Worm (Caenorhabditis elegans) whole organism, L1 larva: ENCODE data around the gene F32D8.1.
A peak's percentile ranks its signal among the peaks of the same experiment; 100 is the strongest.

ENCODE experiments used
- C04F5.9 ChIP-seq: sonication (generic microtip); optimal IDR thresholded peaks from 2 replicates; lab custom pipeline; 2016; ENCODE audit warnings: missing genetic modification characterization, missing compliant biosample characterization
- C16A3.4 ChIP-seq: fragments of 150-350 bp; optimal IDR thresholded peaks from 2 replicates; lab custom pipeline; 2014; ENCODE audit warnings: missing biosample characterization, missing genetic modification characterization
- Y116A8C.19 ChIP-seq: sonication (generic microtip); optimal IDR thresholded peaks from 2 replicates; lab custom pipeline; 2016; ENCODE audit warnings: missing compliant biosample characterization, missing genetic modification characterization, borderline replicate concordance
- aha-1 ChIP-seq: fragments of 150-350 bp; optimal IDR thresholded peaks from 2 replicates; lab custom pipeline; 2014; ENCODE audit warnings: missing biosample characterization, missing genetic modification characterization
- aly-2 ChIP-seq: fragments of 150-350 bp; optimal IDR thresholded peaks from 2 replicates; lab custom pipeline; 2014; ENCODE audit warnings: missing biosample characterization, missing genetic modification characterization
- blmp-1 ChIP-seq: fragments of 150-350 bp; optimal IDR thresholded peaks from 2 replicates; lab custom pipeline; 2014; ENCODE audit warnings: missing biosample characterization, missing genetic modification characterization
- ceh-82 ChIP-seq, 3 experiments: fragments of 150-350 bp in 1 of 3; sonication (generic microtip) in 2 of 3; optimal IDR thresholded peaks; 2 replicates each; lab custom pipeline; 2014 to 2017; ENCODE audit warnings: missing biosample characterization in 3 of 3, missing genetic modification characterization in 3 of 3
- dpl-1 ChIP-seq, 3 experiments: fragments of 150-350 bp in 2 of 3; sonication (generic microtip) in 1 of 3; optimal IDR thresholded peaks; 2 replicates each; lab custom pipeline; 2014 to 2017; ENCODE audit warnings: missing biosample characterization in 3 of 3, missing genetic modification characterization in 3 of 3, missing genetic modification reagents in 3 of 3
- dsc-1 ChIP-seq: sonication (generic microtip); optimal IDR thresholded peaks from 2 replicates; lab custom pipeline; 2016; ENCODE audit warnings: mild to moderate bottlenecking, missing genetic modification characterization, missing compliant biosample characterization
- efl-1 ChIP-seq, 4 experiments: fragments of 150-350 bp; optimal IDR thresholded peaks in 3 of 4; peaks in 1 of 4; 1 replicate in 1 of 4; 2 replicates in 3 of 4; lab custom pipeline; 2014; ENCODE audit warnings: missing biosample characterization in 2 of 4, missing genetic modification characterization in 2 of 4, missing genetic modification reagents in 2 of 4
- efl-3 ChIP-seq: fragments of 200-800 bp; sonication (Bioruptor generic); optimal IDR thresholded peaks from 2 replicates; lab custom pipeline; 2018; ENCODE audit warnings: mild to moderate bottlenecking, missing genetic modification characterization, missing compliant biosample characterization
- egl-27 ChIP-seq, 2 experiments: fragments of 150-350 bp in 1 of 2; sonication (generic microtip); optimal IDR thresholded peaks; 3 replicates each; lab custom pipeline; 2017 to 2018; ENCODE audit warnings: missing biosample characterization in 2 of 2, missing genetic modification characterization in 2 of 2, missing genetic modification reagents in 2 of 2
- elt-2 ChIP-seq: sonication (generic microtip); optimal IDR thresholded peaks from 2 replicates; lab custom pipeline; 2016; ENCODE audit warnings: missing genetic modification characterization, mild to moderate bottlenecking, inconsistent platforms, missing compliant biosample characterization, missing genetic modification reagents
- ets-5 ChIP-seq: fragments of 200-800 bp; sonication (Bioruptor generic); IDR thresholded peaks from 2 replicates; pipeline ENCODE4 v1.3.6; 2022; ENCODE audit warnings: missing genetic modification characterization, missing compliant biosample characterization
- fkh-10 ChIP-seq: sonication (generic microtip); optimal IDR thresholded peaks from 2 replicates; lab custom pipeline; 2017; ENCODE audit warnings: missing biosample characterization, missing genetic modification reagents, missing genetic modification characterization
- fkh-4 ChIP-seq: sonication (generic microtip); optimal IDR thresholded peaks from 2 replicates; lab custom pipeline; 2016; ENCODE audit warnings: missing compliant biosample characterization, missing genetic modification characterization, borderline replicate concordance
- fkh-8 ChIP-seq: sonication (generic microtip); optimal IDR thresholded peaks from 2 replicates; lab custom pipeline; 2016; ENCODE audit warnings: mild to moderate bottlenecking, missing genetic modification characterization, missing compliant biosample characterization
- fos-1 ChIP-seq: fragments of 150-350 bp; optimal IDR thresholded peaks from 2 replicates; lab custom pipeline; 2014; ENCODE audit warnings: missing biosample characterization, missing genetic modification characterization
- grh-1 ChIP-seq: fragments of 200-800 bp; sonication (Bioruptor generic); IDR thresholded peaks from 2 replicates; pipeline ENCODE4 v1.3.6; 2022; ENCODE audit warnings: missing genetic modification reagents, missing genetic modification characterization, missing compliant biosample characterization
- hlh-4 ChIP-seq: sonication (generic microtip); optimal IDR thresholded peaks from 2 replicates; lab custom pipeline; 2016; ENCODE audit warnings: mild to moderate bottlenecking, missing genetic modification characterization, missing compliant biosample characterization
- hpl-2 ChIP-seq: fragments of 150-350 bp; optimal IDR thresholded peaks from 2 replicates; lab custom pipeline; 2014; ENCODE audit warnings: missing biosample characterization, missing genetic modification reagents, missing genetic modification characterization
- irx-1 ChIP-seq: sonication (generic microtip); optimal IDR thresholded peaks from 2 replicates; lab custom pipeline; 2016; ENCODE audit warnings: missing genetic modification characterization, missing compliant biosample characterization
- isw-1 ChIP-seq: fragments of 200-800 bp; sonication (Bioruptor generic); IDR thresholded peaks from 2 replicates; pipeline ENCODE4 v1.3.6; 2022; ENCODE audit warnings: missing genetic modification characterization, missing compliant biosample characterization
- lin-13 ChIP-seq: fragments of 150-350 bp; optimal IDR thresholded peaks from 2 replicates; lab custom pipeline; 2014; ENCODE audit warnings: missing biosample characterization, missing genetic modification reagents, missing genetic modification characterization
- lin-14 ChIP-seq: fragments of 200-800 bp; sonication (Bioruptor generic); optimal IDR thresholded peaks from 2 replicates; lab custom pipeline; 2018; ENCODE audit warnings: mild to moderate bottlenecking, missing genetic modification characterization, moderate library complexity, missing compliant biosample characterization
- lin-39 ChIP-seq: fragments of 150-350 bp; optimal IDR thresholded peaks from 2 replicates; lab custom pipeline; 2014; ENCODE audit warnings: missing biosample characterization, missing genetic modification reagents, missing genetic modification characterization
- lsy-2 ChIP-seq, 2 experiments: fragments of 150-350 bp; optimal IDR thresholded peaks; 2 replicates each; lab custom pipeline; 2014; ENCODE audit warnings: missing biosample characterization in 2 of 2, missing genetic modification characterization in 2 of 2
- mab-9 ChIP-seq: fragments of 200-800 bp; sonication (Bioruptor generic); IDR thresholded peaks from 2 replicates; pipeline ENCODE4 v1.3.6; 2022; ENCODE audit warnings: missing genetic modification reagents, missing genetic modification characterization, missing compliant biosample characterization
- mdl-1 ChIP-seq, 2 experiments: fragments of 150-350 bp; optimal IDR thresholded peaks; 2 replicates each; lab custom pipeline; 2014 to 2017; ENCODE audit warnings: missing biosample characterization in 2 of 2, missing genetic modification characterization in 2 of 2, inconsistent platforms in 1 of 2
- mef-2 ChIP-seq: fragments of 150-350 bp; optimal IDR thresholded peaks from 2 replicates; lab custom pipeline; 2014; ENCODE audit warnings: missing biosample characterization, missing genetic modification characterization
- mep-1 ChIP-seq: fragments of 150-350 bp; optimal IDR thresholded peaks from 2 replicates; lab custom pipeline; 2014; ENCODE audit warnings: missing biosample characterization, missing genetic modification characterization
- nhr-19 ChIP-seq: fragments of 200-800 bp; sonication (Bioruptor generic); conservative IDR thresholded peaks from 2 replicates; pipeline ENCODE4 v1.3.6; 2022; ENCODE audit warnings: missing genetic modification characterization, missing compliant biosample characterization
- nhr-20 ChIP-seq: sonication (generic microtip); optimal IDR thresholded peaks from 2 replicates; lab custom pipeline; 2016; ENCODE audit warnings: mild to moderate bottlenecking, missing genetic modification characterization, missing compliant biosample characterization
- nhr-28 ChIP-seq: fragments of 150-350 bp; optimal IDR thresholded peaks from 2 replicates; lab custom pipeline; 2014; ENCODE audit warnings: missing biosample characterization, missing genetic modification characterization
- nhr-47 ChIP-seq: sonication (generic microtip); optimal IDR thresholded peaks from 2 replicates; lab custom pipeline; 2016; ENCODE audit warnings: mild to moderate bottlenecking, missing genetic modification characterization, moderate library complexity, missing compliant biosample characterization
- nhr-85 ChIP-seq: sonication (generic microtip); peaks from one replicate; lab custom pipeline; 2016; ENCODE audit warnings: missing genetic modification characterization, inconsistent platforms, missing compliant biosample characterization
- nhr-90 ChIP-seq: sonication (generic microtip); optimal IDR thresholded peaks from 2 replicates; lab custom pipeline; 2016; ENCODE audit warnings: mild to moderate bottlenecking, missing genetic modification characterization, missing compliant biosample characterization; ENCODE audit not compliant: poor library complexity
- pag-3 ChIP-seq: sonication (generic microtip); optimal IDR thresholded peaks from 2 replicates; lab custom pipeline; 2017; ENCODE audit warnings: missing genetic modification characterization, mild to moderate bottlenecking, missing compliant biosample characterization, antibody characterized with exemption, borderline replicate concordance; ENCODE audit not compliant: insufficient read depth
- pax-3 ChIP-seq: fragments of 200-800 bp; sonication (Bioruptor generic); optimal IDR thresholded peaks from 2 replicates; lab custom pipeline; 2018; ENCODE audit warnings: mild to moderate bottlenecking, missing genetic modification characterization, moderate library complexity, missing compliant biosample characterization
- pqm-1 ChIP-seq: sonication (generic microtip); optimal IDR thresholded peaks from 3 replicates; lab custom pipeline; 2017; ENCODE audit warnings: missing biosample characterization, missing genetic modification characterization
- snpc-4 ChIP-seq: fragments of 150-350 bp; optimal IDR thresholded peaks from 2 replicates; lab custom pipeline; 2014; ENCODE audit warnings: missing biosample characterization, missing genetic modification characterization
- swsn-7 ChIP-seq: sonication (generic microtip); optimal IDR thresholded peaks from 2 replicates; lab custom pipeline; 2016; ENCODE audit warnings: missing genetic modification characterization, missing compliant biosample characterization
- tlp-1 ChIP-seq: fragments of 150-350 bp; optimal IDR thresholded peaks from 2 replicates; lab custom pipeline; 2014; ENCODE audit warnings: missing biosample characterization, missing genetic modification characterization
- unc-130 ChIP-seq: fragments of 150-350 bp; optimal IDR thresholded peaks from 2 replicates; lab custom pipeline; 2017; ENCODE audit warnings: missing biosample characterization, missing genetic modification characterization, inconsistent platforms
- unc-30 ChIP-seq: sonication (generic microtip); optimal IDR thresholded peaks from 2 replicates; lab custom pipeline; 2017; ENCODE audit warnings: missing biosample characterization, missing genetic modification characterization
- unc-86 ChIP-seq: sonication (generic microtip); optimal IDR thresholded peaks from 2 replicates; lab custom pipeline; 2016; ENCODE audit warnings: missing genetic modification characterization, missing compliant biosample characterization
- vab-15 ChIP-seq: sonication (generic microtip); optimal IDR thresholded peaks from 2 replicates; lab custom pipeline; 2017; ENCODE audit warnings: missing genotype, mild to moderate bottlenecking, missing genetic modification characterization, missing compliant biosample characterization
- xbp-1 ChIP-seq: sonication (generic microtip); optimal IDR thresholded peaks from 2 replicates; lab custom pipeline; 2016; ENCODE audit warnings: missing genetic modification characterization, missing compliant biosample characterization
- zip-4 ChIP-seq: fragments of 200-800 bp; sonication (Bioruptor generic); optimal IDR thresholded peaks from 2 replicates; lab custom pipeline; 2018; ENCODE audit warnings: mild to moderate bottlenecking, missing genetic modification characterization, moderate library complexity, missing compliant biosample characterization
- ztf-11 ChIP-seq, 2 experiments: sonication (generic microtip); optimal IDR thresholded peaks; 2 replicates each; lab custom pipeline; 2016 to 2017; ENCODE audit warnings: missing genetic modification characterization in 2 of 2, missing biosample characterization in 1 of 2, missing compliant biosample characterization in 1 of 2
- ztf-4 ChIP-seq: fragments of 150-350 bp; optimal IDR thresholded peaks from 2 replicates; lab custom pipeline; 2014; ENCODE audit warnings: missing biosample characterization, missing genetic modification characterization

Gene F32D8.1

ce11 chrV:10894601-10895000 is 14.0 kb downstream of the F32D8.1 start, which contains the start of the genes F32D8.14 and F32D8.5 (continued):
- TF ChIP-seq pag-3 (tag; lab: Kevin White, UChicago) (no peak), Y116A8C.19 (tag; lab: Kevin White, UChicago) (peak; percentile 60), lin-13 (GFP tag; lab: Kevin White, UChicago) (peak; percentile 75), ztf-11 (tag; optimal IDR thresholded peaks at IDR 0.05; lab: Kevin White, UChicago) (peak in 1 of 2 experiments; percentile 86), fkh-4 (tag; lab: Kevin White, UChicago) (peak; percentile 80), fkh-8 (peak; percentile 84), pax-3 (tag; lab: Kevin White, UChicago) (peak; percentile 79), nhr-19 (GFP tag; lab: Robert Waterston, UW) (peak; percentile 86), C16A3.4 (peak; percentile 88), vab-15 (tag; lab: Kevin White, UChicago) (peak; percentile 61), swsn-7 (peak; percentile 91), lin-39 (tag; lab: Kevin White, UChicago) (no peak), snpc-4 (peak; percentile 51), hlh-4 (tag; lab: Kevin White, UChicago) (peak; percentile 9), aly-2 (tag; lab: Kevin White, UChicago) (peak; percentile 4), unc-130 (tag; lab: Kevin White, UChicago) (peak; percentile 93), fos-1 (peak; percentile 42), mep-1 (tag; lab: Kevin White, UChicago) (peak; percentile 89), mab-9 (GFP tag; lab: Robert Waterston, UW) (peak; percentile 46; the same call in 1 of the 2 replicates), mdl-1 (tag; optimal IDR thresholded peaks at IDR 0.05; lab: Kevin White, UChicago) (peak in 1 of 2 experiments; percentile 72), grh-1 (GFP tag; lab: Robert Waterston, UW) (peak; percentile 16; the same call in 1 of the 2 replicates), tlp-1 (no peak), nhr-90 (tag; lab: Kevin White, UChicago) (peak; percentile 88), lin-14 (GFP tag; lab: Kevin White, UChicago) (peak; percentile 93), irx-1 (tag; lab: Kevin White, UChicago) (peak; percentile 90), elt-2 (tag; lab: Kevin White, UChicago) (peak; percentile 53), unc-30 (tag; lab: Kevin White, UChicago) (no peak), mef-2 (tag; lab: Kevin White, UChicago) (no peak), blmp-1 (tag; lab: Kevin White, UChicago) (peak; percentile 68), isw-1 (GFP tag; lab: Robert Waterston, UW) (peak; percentile 61), egl-27 (tag; optimal IDR thresholded peaks at IDR 0.05; lab: Kevin White, UChicago) (no peak), dpl-1 (GFP tag; optimal IDR thresholded peaks at IDR 0.05; lab: Kevin White, UChicago) (peak; percentile 64 to 83 (median 77)), zip-4 (GFP tag; lab: Kevin White, UChicago) (peak; percentile 9), nhr-85 (peak; percentile 93), efl-3 (GFP tag; lab: Kevin White, UChicago) (no peak), efl-1 (optimal IDR thresholded peaks at IDR 0.05; lab: Kevin White, UChicago) (peak; percentile 83 to 87), efl-1 (GFP tag; optimal IDR thresholded peaks at IDR 0.05 in 1 of 2; lab: Kevin White, UChicago) (peak; percentile 82 to 98), fkh-10 (GFP tag; lab: Kevin White, UChicago) (no peak), aha-1 (tag; lab: Kevin White, UChicago) (no peak), unc-86 (tag; lab: Kevin White, UChicago) (peak; percentile 84), C04F5.9 (tag; lab: Kevin White, UChicago) (peak; percentile 65), ceh-82 (tag; optimal IDR thresholded peaks at IDR 0.05; lab: Kevin White, UChicago) (peak; percentile 56 to 84 (median 76)), nhr-20 (tag; lab: Kevin White, UChicago) (peak; percentile 91), dsc-1 (tag; lab: Kevin White, UChicago) (peak; percentile 90), ztf-4 (tag; lab: Kevin White, UChicago) (peak; percentile 82), hpl-2 (no peak), xbp-1 (peak; percentile 88), ets-5 (GFP tag; lab: Robert Waterston, UW) (no peak), pqm-1 (tag; lab: Kevin White, UChicago) (no peak), lsy-2 (tag; optimal IDR thresholded peaks at IDR 0.05; lab: Kevin White, UChicago) (peak; percentile 87 to 89), nhr-28 (tag; lab: Kevin White, UChicago) (no peak), nhr-47 (tag; lab: Kevin White, UChicago) (peak; percentile 89)
